Fruit fly (Drosophila melanogaster) whole organism, embryonic: Measurements from ENCODE around the gene CG5618.

Experiments
- B-H1 ChIP-seq: fragments of 200-800 bp; sonication (Bioruptor generic); IDR thresholded peaks from 3 replicates; pipeline ENCODE4 v1.3.6; 2022; ENCODE audit warnings: missing biosample characterization, missing genetic modification characterization
- Bdp1 ChIP-seq: fragments of 200-800 bp; sonication (Bioruptor generic); optimal IDR thresholded peaks from 3 replicates; lab custom pipeline; 2016; ENCODE audit warnings: missing biosample characterization, missing genetic modification characterization
- CG14014 ChIP-seq: fragments of 200-800 bp; sonication (Bioruptor generic); IDR thresholded peaks from 2 replicates; pipeline ENCODE4 v1.3.6; 2022; ENCODE audit warnings: missing biosample characterization, missing genetic modification characterization
- CG15073 ChIP-seq: fragments of 200-800 bp; sonication (Bioruptor generic); optimal IDR thresholded peaks from 2 replicates; lab custom pipeline; 2016; ENCODE audit warnings: missing biosample characterization, missing genetic modification characterization
- CG1529 ChIP-seq: fragments of 200-800 bp; sonication (Bioruptor generic); optimal IDR thresholded peaks from 3 replicates; lab custom pipeline; 2018; ENCODE audit warnings: missing biosample characterization, missing genetic modification characterization
- CG15479 ChIP-seq: fragments of 200-800 bp; sonication (Bioruptor generic); optimal IDR thresholded peaks from 3 replicates; lab custom pipeline; 2019; ENCODE audit warnings: missing biosample characterization, mild to moderate bottlenecking, missing genetic modification characterization, moderate library complexity
- CG16779 ChIP-seq: fragments of 200-800 bp; sonication (Bioruptor generic); IDR thresholded peaks from 2 replicates; pipeline ENCODE4 v1.3.6; 2022; ENCODE audit warnings: missing biosample characterization, missing genetic modification characterization
- CG17328 ChIP-seq: fragments of 200-800 bp; sonication (Bioruptor generic); IDR thresholded peaks from 2 replicates; pipeline ENCODE4 v1.3.6; 2022; ENCODE audit warnings: missing biosample characterization, missing genetic modification characterization
- CG18262 ChIP-seq: fragments of 200-800 bp; optimal IDR thresholded peaks from 3 replicates; lab custom pipeline; 2019; ENCODE audit warnings: missing biosample characterization, mild to moderate bottlenecking, missing genetic modification characterization, moderate library complexity
- CG18619 ChIP-seq: fragments of 200-800 bp; sonication (Bioruptor generic); optimal IDR thresholded peaks from 3 replicates; lab custom pipeline; 2017; ENCODE audit warnings: missing biosample characterization, mild to moderate bottlenecking, missing genetic modification characterization
- CG2678 ChIP-seq: fragments of 200-800 bp; sonication (Bioruptor generic); optimal IDR thresholded peaks from 3 replicates; lab custom pipeline; 2019; ENCODE audit warnings: missing biosample characterization, mild to moderate bottlenecking, missing genetic modification characterization, moderate library complexity
- CG31388 ChIP-seq: fragments of 200-800 bp; sonication (Bioruptor generic); optimal IDR thresholded peaks from 2 replicates; lab custom pipeline; 2016; ENCODE audit warnings: missing biosample characterization, missing genetic modification characterization
- CG34224 ChIP-seq: fragments of 200-800 bp; sonication (Bioruptor generic); IDR thresholded peaks from 3 replicates; pipeline ENCODE4 v1.3.6; 2022; ENCODE audit warnings: missing biosample characterization, missing genetic modification characterization; ENCODE audit not compliant: partially characterized antibody
- CG4282 ChIP-seq: fragments of 200-800 bp; sonication (Bioruptor generic); optimal IDR thresholded peaks from 2 replicates; lab custom pipeline; 2016; ENCODE audit warnings: missing biosample characterization, missing genetic modification characterization
- CG4707 ChIP-seq: fragments of 200-800 bp; sonication (Bioruptor generic); optimal IDR thresholded peaks from 2 replicates; lab custom pipeline; 2018; ENCODE audit warnings: missing biosample characterization, mild to moderate bottlenecking, missing genetic modification characterization, moderate library complexity
- CG6654 ChIP-seq: fragments of 200-800 bp; sonication (Bioruptor generic); optimal IDR thresholded peaks from 2 replicates; lab custom pipeline; 2017; ENCODE audit warnings: missing biosample characterization, mild to moderate bottlenecking, missing genetic modification characterization
- Chrac-16 ChIP-seq: fragments of 200-800 bp; sonication (Bioruptor generic); optimal IDR thresholded peaks from 3 replicates; lab custom pipeline; 2016; ENCODE audit warnings: missing biosample characterization, missing genetic modification characterization
- D19A ChIP-seq: fragments of 200-800 bp; optimal IDR thresholded peaks from 3 replicates; lab custom pipeline; 2019; ENCODE audit warnings: missing biosample characterization, mild to moderate bottlenecking, missing genetic modification characterization, moderate library complexity
- Fer1 ChIP-seq: fragments of 200-800 bp; sonication (Bioruptor generic); optimal IDR thresholded peaks from 2 replicates; lab custom pipeline; 2017; ENCODE audit warnings: missing biosample characterization, mild to moderate bottlenecking, missing genetic modification characterization
- Hr3 ChIP-seq: fragments of 200-800 bp; sonication (Bioruptor generic); optimal IDR thresholded peaks from 3 replicates; lab custom pipeline; 2016; ENCODE audit warnings: missing biosample characterization, missing genetic modification characterization
- MBD-R2 ChIP-seq: fragments of 200-800 bp; sonication (Bioruptor generic); IDR thresholded peaks from 2 replicates; pipeline ENCODE4 v1.3.6; 2022; ENCODE audit warnings: missing biosample characterization, missing genetic modification characterization
- Myb ChIP-seq: fragments of 200-800 bp; sonication (Bioruptor generic); optimal IDR thresholded peaks from 2 replicates; lab custom pipeline; 2016; ENCODE audit warnings: missing biosample characterization, missing genetic modification characterization
- NC2α ChIP-seq: fragments of 200-800 bp; sonication (Bioruptor generic); optimal IDR thresholded peaks from 2 replicates; lab custom pipeline; 2016; ENCODE audit warnings: missing biosample characterization, missing genetic modification characterization
- Neu2 ChIP-seq: fragments of 200-800 bp; sonication (Bioruptor generic); optimal IDR thresholded peaks from 3 replicates; lab custom pipeline; 2016; ENCODE audit warnings: missing biosample characterization, missing genetic modification characterization, borderline replicate concordance
- Nf-YB ChIP-seq: fragments of 200-800 bp; sonication (Bioruptor generic); optimal IDR thresholded peaks from 3 replicates; lab custom pipeline; 2019; ENCODE audit warnings: missing biosample characterization, mild to moderate bottlenecking, missing genetic modification characterization, moderate library complexity
- Ptx1 ChIP-seq: fragments of 200-800 bp; sonication (Bioruptor generic); IDR thresholded peaks from 2 replicates; pipeline ENCODE4 v1.3.6; 2022; ENCODE audit warnings: missing biosample characterization, missing genetic modification characterization
- Six4 ChIP-seq: fragments of 200-800 bp; sonication (Bioruptor generic); optimal IDR thresholded peaks from 2 replicates; lab custom pipeline; 2016; ENCODE audit warnings: missing biosample characterization, missing genetic modification characterization
- Ssrp ChIP-seq: fragments of 200-800 bp; sonication (Bioruptor generic); optimal IDR thresholded peaks from 2 replicates; lab custom pipeline; 2018; ENCODE audit warnings: missing biosample characterization, mild to moderate bottlenecking, missing genetic modification characterization, moderate library complexity
- Vsx1 ChIP-seq: fragments of 200-800 bp; sonication (Bioruptor generic); optimal IDR thresholded peaks from 2 replicates; lab custom pipeline; 2017; ENCODE audit warnings: missing biosample characterization, mild to moderate bottlenecking, missing genetic modification characterization, missing genetic modification reagents
- aop ChIP-seq: fragments of 200-800 bp; sonication (Bioruptor generic); IDR thresholded peaks from 2 replicates; pipeline ENCODE4 v1.3.6; 2022; ENCODE audit warnings: missing biosample characterization, missing genetic modification characterization
- ase ChIP-seq: fragments of 200-800 bp; sonication (Bioruptor generic); IDR thresholded peaks from 3 replicates; pipeline ENCODE4 v1.3.6; 2022; ENCODE audit warnings: missing biosample characterization, missing genetic modification characterization
- bsh ChIP-seq, 2 experiments: fragments of 200-800 bp; sonication (Bioruptor generic); optimal IDR thresholded peaks; 2 replicates each; lab custom pipeline; 2017 to 2018; ENCODE audit warnings: mild to moderate bottlenecking in 2 of 2, missing biosample characterization in 2 of 2, missing genetic modification characterization in 2 of 2, moderate library complexity in 1 of 2
- dati ChIP-seq: fragments of 200-800 bp; sonication (Bioruptor generic); IDR thresholded peaks from 2 replicates; pipeline ENCODE4 v1.3.6; 2022; ENCODE audit warnings: missing biosample characterization, missing genetic modification characterization
- dimm ChIP-seq: fragments of 200-800 bp; sonication (Bioruptor generic); IDR thresholded peaks from 2 replicates; pipeline ENCODE4 v1.3.6; 2022; ENCODE audit warnings: missing biosample characterization, missing genetic modification characterization
- esg ChIP-seq: fragments of 200-800 bp; sonication (Bioruptor generic); conservative IDR thresholded peaks from 2 replicates; pipeline ENCODE4 v1.3.6; 2022; ENCODE audit warnings: missing biosample characterization, missing genetic modification characterization
- eyg ChIP-seq: fragments of 200-800 bp; sonication (Bioruptor generic); optimal IDR thresholded peaks from 3 replicates; lab custom pipeline; 2016; ENCODE audit warnings: missing biosample characterization, missing genetic modification characterization
- fd102C ChIP-seq: fragments of 200-800 bp; sonication (Bioruptor generic); optimal IDR thresholded peaks from 2 replicates; lab custom pipeline; 2018; ENCODE audit warnings: missing biosample characterization, mild to moderate bottlenecking, missing genetic modification characterization, moderate library complexity
- gcm2 ChIP-seq: fragments of 200-800 bp; sonication (Bioruptor generic); optimal IDR thresholded peaks from 2 replicates; lab custom pipeline; 2016; ENCODE audit warnings: missing biosample characterization, missing genetic modification characterization
- grau ChIP-seq: fragments of 200-800 bp; optimal IDR thresholded peaks from 3 replicates; lab custom pipeline; 2019; ENCODE audit warnings: missing biosample characterization, mild to moderate bottlenecking, missing genetic modification characterization, moderate library complexity
- gro ChIP-seq: fragments of 200-800 bp; sonication (Bioruptor generic); optimal IDR thresholded peaks from 2 replicates; lab custom pipeline; 2016; ENCODE audit warnings: missing biosample characterization, missing genetic modification characterization
- gt ChIP-seq: fragments of 200-800 bp; sonication (Bioruptor generic); IDR thresholded peaks from 2 replicates; pipeline ENCODE4 v1.3.6; 2022; ENCODE audit warnings: missing biosample characterization, missing genetic modification characterization
- nmo ChIP-seq: fragments of 200-800 bp; sonication (Bioruptor generic); optimal IDR thresholded peaks from 2 replicates; lab custom pipeline; 2018; ENCODE audit warnings: missing biosample characterization, mild to moderate bottlenecking, missing genetic modification characterization, moderate library complexity
- pnt ChIP-seq: fragments of 200-800 bp; sonication (Bioruptor generic); optimal IDR thresholded peaks from 3 replicates; lab custom pipeline; 2016; ENCODE audit warnings: missing biosample characterization, missing genetic modification characterization
- scrt ChIP-seq: fragments of 200-800 bp; sonication (Bioruptor generic); optimal IDR thresholded peaks from 2 replicates; lab custom pipeline; 2018; ENCODE audit warnings: missing biosample characterization, mild to moderate bottlenecking, missing genetic modification characterization, moderate library complexity
- shn ChIP-seq: fragments of 200-800 bp; sonication (Bioruptor generic); optimal IDR thresholded peaks from 3 replicates; lab custom pipeline; 2016; ENCODE audit warnings: missing biosample characterization, missing genetic modification characterization
- slou ChIP-seq: fragments of 200-800 bp; sonication (Bioruptor generic); optimal IDR thresholded peaks from 3 replicates; lab custom pipeline; 2016; ENCODE audit warnings: missing biosample characterization, missing genetic modification characterization
- slp2 ChIP-seq: fragments of 200-800 bp; sonication (Bioruptor generic); optimal IDR thresholded peaks from 2 replicates; lab custom pipeline; 2016; ENCODE audit warnings: missing biosample characterization, missing genetic modification characterization
- tgo ChIP-seq: fragments of 200-800 bp; sonication (Bioruptor generic); IDR thresholded peaks from 3 replicates; pipeline ENCODE4 v1.3.6; 2022; ENCODE audit warnings: missing biosample characterization, missing genetic modification characterization
- ttk ChIP-seq: fragments of 200-800 bp; sonication (Bioruptor generic); IDR thresholded peaks from 2 replicates; pipeline ENCODE4 v2.1.2; 2022; ENCODE audit warnings: missing biosample characterization, missing genetic modification characterization

CG5618 gene

dm6 chr3L:20309758-20310733 lies 43.2 kb upstream of the CG5618 start (continued):
- TF ChIP-seq B-H1 (GFP tag; lab: Robert Waterston, UW) (no peak), eyg (GFP tag; lab: Kevin White, UChicago) (no peak), esg (GFP tag; lab: Robert Waterston, UW) (no peak), slou (no peak), Ssrp (tag; lab: Kevin White, UChicago) (no peak), CG4707 (no peak), CG31388 (GFP tag; lab: Kevin White, UChicago) (no peak), CG17328 (GFP tag; lab: Robert Waterston, UW) (no peak), Fer1 (GFP tag; lab: Kevin White, UChicago) (peak; percentile 20), dati (GFP tag; lab: Robert Waterston, UW) (no peak), aop (GFP tag; lab: Robert Waterston, UW) (no peak; the same call in 1 of the 2 replicates), Chrac-16 (GFP tag; lab: Kevin White, UChicago) (peak; percentile 62), gro (GFP tag; lab: Kevin White, UChicago) (peak; percentile 77), ttk (no peak), CG1529 (no peak), CG18619 (GFP tag; lab: Kevin White, UChicago) (no peak), Nf-YB (GFP tag; lab: Kevin White, UChicago) (no peak), Hr3 (GFP tag; lab: Kevin White, UChicago) (peak; percentile 43), scrt (GFP tag; lab: Kevin White, UChicago) (no peak), dimm (GFP tag; lab: Robert Waterston, UW) (no peak), ase (GFP tag; lab: Robert Waterston, UW) (no peak), D19A (tag; lab: Kevin White, UChicago) (no peak), Ptx1 (GFP tag; lab: Robert Waterston, UW) (peak; percentile 22; the same call in 1 of the 2 replicates), nmo (GFP tag; lab: Kevin White, UChicago) (peak; percentile 58), shn (GFP tag; lab: Kevin White, UChicago) (peak; percentile 43), Vsx1 (GFP tag; lab: Kevin White, UChicago) (no peak), Six4 (GFP tag; lab: Kevin White, UChicago) (peak; percentile 10), bsh (GFP tag; optimal IDR thresholded peaks at IDR 0.05; lab: Kevin White, UChicago) (peak in 1 of 2 experiments; percentile 14), CG2678 (tag; lab: Kevin White, UChicago) (no peak), MBD-R2 (GFP tag; lab: Robert Waterston, UW) (peak; percentile 75), CG4282 (GFP tag; lab: Kevin White, UChicago) (peak; percentile 69), CG15479 (GFP tag; lab: Kevin White, UChicago) (peak; percentile 54), grau (peak; percentile 36), pnt (no peak), gt (GFP tag; lab: Robert Waterston, UW) (no peak), CG18262 (tag; lab: Kevin White, UChicago) (no peak), Neu2 (GFP tag; lab: Kevin White, UChicago) (no peak), fd102C (GFP tag; lab: Kevin White, UChicago) (no peak), slp2 (GFP tag; lab: Kevin White, UChicago) (peak; percentile 34), CG16779 (no peak), NC2α (no peak), CG14014 (GFP tag; lab: Robert Waterston, UW) (0 out of 2 replicates have a peak, but pooled peaks have one; percentile 14), Myb (peak; percentile 100), CG15073 (GFP tag; lab: Kevin White, UChicago) (no peak), Bdp1 (GFP tag; lab: Kevin White, UChicago) (peak; percentile 0), tgo (GFP tag; lab: Robert Waterston, UW) (no peak), CG34224 (GFP tag; lab: Robert Waterston, UW) (peak; percentile 85), CG6654 (GFP tag; lab: Kevin White, UChicago) (no peak), gcm2 (GFP tag; lab: Kevin White, UChicago) (peak; percentile 8)
